Worm (Caenorhabditis elegans) whole organism, young adult: ENCODE measurements around the gene F41F3.9.

ENCODE experiments used
- B0035.1 ChIP-seq: sonication (generic microtip); optimal IDR thresholded peaks from 2 replicates; lab custom pipeline; 2016; ENCODE audit warnings: missing genetic modification characterization, mild to moderate bottlenecking, missing compliant biosample characterization, missing genotype, missing genetic modification reagents
- F37B4.10 ChIP-seq: fragments of 200-800 bp; sonication (Bioruptor generic); IDR thresholded peaks from 2 replicates; pipeline ENCODE4 v1.3.6; 2022; ENCODE audit warnings: missing genetic modification characterization, missing compliant biosample characterization
- F52B5.7 ChIP-seq: sonication (generic microtip); optimal IDR thresholded peaks from 2 replicates; lab custom pipeline; 2016; ENCODE audit warnings: mild to moderate bottlenecking, missing genetic modification characterization, missing compliant biosample characterization
- F55B11.4 ChIP-seq: sonication (generic microtip); optimal IDR thresholded peaks from 2 replicates; lab custom pipeline; 2016; ENCODE audit warnings: missing compliant biosample characterization, missing genetic modification characterization, borderline replicate concordance; ENCODE audit not compliant: insufficient read depth
- K11D2.4 ChIP-seq: fragments of 200-800 bp; sonication (Bioruptor generic); IDR thresholded peaks from 2 replicates; pipeline ENCODE4 v1.3.6; 2022; ENCODE audit warnings: missing genetic modification reagents, missing genetic modification characterization, missing compliant biosample characterization
- T26A5.8 ChIP-seq: sonication (generic microtip); optimal IDR thresholded peaks from 2 replicates; lab custom pipeline; 2016; ENCODE audit warnings: missing genetic modification characterization, missing compliant biosample characterization
- Y56A3A.18 ChIP-seq: fragments of 200-800 bp; sonication (Bioruptor generic); IDR thresholded peaks from 2 replicates; pipeline ENCODE4 v1.3.6; 2022; ENCODE audit warnings: missing genetic modification reagents, missing genetic modification characterization, missing compliant biosample characterization
- ama-1 ChIP-seq, 3 experiments: fragments of 150-350 bp in 1 of 3; sonication (generic microtip) in 2 of 3; optimal IDR thresholded peaks; 2 replicates each; lab custom pipeline; 2014 to 2018; ENCODE audit warnings: missing biosample characterization in 2 of 3, missing genetic modification characterization in 2 of 3, missing genetic modification reagents in 2 of 3
- bed-2 ChIP-seq: fragments of 200-800 bp; sonication (Bioruptor generic); IDR thresholded peaks from 2 replicates; pipeline ENCODE4 v1.3.6; 2022; ENCODE audit warnings: missing genetic modification reagents, missing genetic modification characterization, missing compliant biosample characterization
- ceh-91 ChIP-seq: fragments of 200-800 bp; sonication (Bioruptor generic); IDR thresholded peaks from 2 replicates; pipeline ENCODE4 v1.3.6; 2022; ENCODE audit warnings: missing genetic modification reagents, missing genetic modification characterization, missing compliant biosample characterization
- chd-7 ChIP-seq: sonication (generic microtip); optimal IDR thresholded peaks from 2 replicates; lab custom pipeline; 2016; ENCODE audit warnings: mild to moderate bottlenecking, missing genetic modification characterization, moderate library complexity, missing compliant biosample characterization
- dox-1 ChIP-seq: fragments of 200-800 bp; sonication (Bioruptor generic); IDR thresholded peaks from 2 replicates; pipeline ENCODE4 v1.3.6; 2022; ENCODE audit warnings: missing genetic modification reagents, missing genetic modification characterization, missing compliant biosample characterization
- dpl-1 ChIP-seq: fragments of 150-350 bp; optimal IDR thresholded peaks from 2 replicates; lab custom pipeline; 2014; ENCODE audit warnings: missing biosample characterization, missing genetic modification reagents, missing genetic modification characterization
- egl-18 ChIP-seq: fragments of 200-800 bp; sonication (Bioruptor generic); IDR thresholded peaks from 2 replicates; pipeline ENCODE4 v1.3.6; 2022; ENCODE audit warnings: missing genetic modification reagents, missing genetic modification characterization, missing compliant biosample characterization
- egrh-3 ChIP-seq: fragments of 200-800 bp; sonication (Bioruptor generic); IDR thresholded peaks from 2 replicates; pipeline ENCODE4 v1.3.6; 2022; ENCODE audit warnings: missing genetic modification reagents, missing genetic modification characterization, missing compliant biosample characterization
- ets-4 ChIP-seq: fragments of 200-800 bp; sonication (Bioruptor generic); optimal IDR thresholded peaks from 2 replicates; lab custom pipeline; 2018; ENCODE audit warnings: mild to moderate bottlenecking, missing genetic modification characterization, missing compliant biosample characterization
- him-1 ChIP-seq: sonication (generic microtip); optimal IDR thresholded peaks from 2 replicates; lab custom pipeline; 2016; ENCODE audit warnings: missing genotype, missing genetic modification reagents, missing genetic modification characterization, missing compliant biosample characterization
- hlh-26 ChIP-seq: fragments of 200-800 bp; sonication (Bioruptor generic); conservative IDR thresholded peaks from 2 replicates; pipeline ENCODE4 v1.3.6; 2022; ENCODE audit warnings: missing genetic modification reagents, missing genetic modification characterization, missing compliant biosample characterization
- let-607 ChIP-seq, 2 experiments: fragments of 200-800 bp in 1 of 2; sonication (Bioruptor generic) in 1 of 2; sonication (generic microtip) in 1 of 2; optimal IDR thresholded peaks; 2 replicates each; lab custom pipeline; 2016 to 2018; ENCODE audit warnings: mild to moderate bottlenecking in 2 of 2, missing compliant biosample characterization in 2 of 2, missing genetic modification characterization in 2 of 2, moderate library complexity in 2 of 2, missing genotype in 1 of 2
- lin-40 ChIP-seq: sonication (generic microtip); optimal IDR thresholded peaks from 2 replicates; lab custom pipeline; 2016; ENCODE audit warnings: missing genetic modification characterization, mild to moderate bottlenecking, missing compliant biosample characterization, missing genotype, missing genetic modification reagents
- madf-8 ChIP-seq: fragments of 200-800 bp; sonication (Bioruptor generic); conservative IDR thresholded peaks from 2 replicates; pipeline ENCODE4 v1.3.6; 2022; ENCODE audit warnings: missing genetic modification reagents, missing genetic modification characterization, missing compliant biosample characterization
- mcd-1 ChIP-seq: fragments of 200-800 bp; sonication (Bioruptor generic); IDR thresholded peaks from 2 replicates; pipeline ENCODE4 v1.3.6; 2022; ENCODE audit warnings: missing genetic modification reagents, missing genetic modification characterization, missing compliant biosample characterization
- mxl-1 ChIP-seq: sonication (generic microtip); optimal IDR thresholded peaks from 2 replicates; lab custom pipeline; 2016; ENCODE audit warnings: missing genetic modification characterization, missing compliant biosample characterization
- nfya-1 ChIP-seq: sonication (generic microtip); optimal IDR thresholded peaks from 2 replicates; lab custom pipeline; 2017; ENCODE audit warnings: antibody characterized with exemption, missing compliant biosample characterization, missing genetic modification characterization, borderline replicate concordance; ENCODE audit not compliant: insufficient read depth
- nhr-120 ChIP-seq: fragments of 200-800 bp; sonication (Bioruptor generic); IDR thresholded peaks from 2 replicates; pipeline ENCODE4 v1.3.6; 2022; ENCODE audit warnings: missing genetic modification characterization, missing compliant biosample characterization
- nhr-179 ChIP-seq: sonication (generic microtip); optimal IDR thresholded peaks from 2 replicates; lab custom pipeline; 2016; ENCODE audit warnings: mild to moderate bottlenecking, missing genetic modification characterization, missing compliant biosample characterization
- nhr-27 ChIP-seq: fragments of 200-800 bp; sonication (Bioruptor generic); optimal IDR thresholded peaks from 2 replicates; lab custom pipeline; 2018; ENCODE audit warnings: mild to moderate bottlenecking, missing genetic modification characterization, moderate library complexity, missing compliant biosample characterization
- nhr-80 ChIP-seq: sonication (generic microtip); optimal IDR thresholded peaks from 2 replicates; lab custom pipeline; 2016; ENCODE audit warnings: missing genetic modification characterization, missing compliant biosample characterization
- pha-4 ChIP-seq: fragments of 150-350 bp; sonication (generic microtip); optimal IDR thresholded peaks from 2 replicates; lab custom pipeline; 2014; ENCODE audit warnings: missing biosample characterization, missing genetic modification reagents, missing genetic modification characterization
- rcor-1 ChIP-seq: fragments of 200-800 bp; sonication (Bioruptor generic); IDR thresholded peaks from 2 replicates; pipeline ENCODE4 v1.3.6; 2022; ENCODE audit warnings: missing genetic modification reagents, missing genetic modification characterization, missing compliant biosample characterization
- repo-1 ChIP-seq: sonication (generic microtip); optimal IDR thresholded peaks from 2 replicates; lab custom pipeline; 2017; ENCODE audit warnings: mild to moderate bottlenecking, missing genetic modification characterization, missing compliant biosample characterization
- sea-2 ChIP-seq: fragments of 200-800 bp; sonication (Bioruptor generic); IDR thresholded peaks from 2 replicates; pipeline ENCODE4 v1.3.6; 2022; ENCODE audit warnings: missing genetic modification characterization, missing compliant biosample characterization
- somi-1 ChIP-seq: fragments of 200-800 bp; sonication (Bioruptor generic); optimal IDR thresholded peaks from 2 replicates; lab custom pipeline; 2018; ENCODE audit warnings: mild to moderate bottlenecking, missing genetic modification characterization, missing compliant biosample characterization
- zfh-2 ChIP-seq: fragments of 200-800 bp; sonication (Bioruptor generic); conservative IDR thresholded peaks from 2 replicates; pipeline ENCODE4 v1.3.6; 2022; ENCODE audit warnings: missing genetic modification reagents, missing genetic modification characterization, missing compliant biosample characterization
- ztf-26 ChIP-seq: sonication (generic microtip); optimal IDR thresholded peaks from 2 replicates; lab custom pipeline; 2017; ENCODE audit warnings: missing genetic modification characterization, missing compliant biosample characterization

Gene F41F3.9

DNA sequence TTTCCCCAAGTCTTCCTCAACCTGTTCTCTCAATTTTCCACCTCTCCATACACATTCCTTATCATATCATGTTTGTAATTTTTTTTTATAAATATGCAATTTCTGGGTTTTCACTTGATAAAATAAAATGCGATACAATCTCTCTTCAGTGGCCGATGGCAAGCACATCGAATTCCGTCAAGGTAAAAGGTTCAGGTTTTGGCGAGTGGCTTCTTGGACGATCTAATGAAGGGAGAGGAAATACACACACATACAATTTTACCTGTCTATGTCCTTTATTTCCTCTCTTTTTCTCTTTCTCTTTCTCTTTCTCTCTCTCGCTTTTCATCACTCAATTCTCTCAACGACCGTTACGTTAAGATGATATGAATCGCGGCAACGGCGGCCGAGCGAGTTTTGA, 3.8 kb upstream of the F41F3.9 start:
- TF ChIP-seq let-607 (tag; optimal IDR thresholded peaks at IDR 0.05; lab: Kevin White, UChicago) (no peak), ceh-91 (GFP tag; lab: Robert Waterston, UW) (no peak), repo-1 (tag; lab: Kevin White, UChicago) (no peak), dpl-1 (no peak), somi-1 (GFP tag; lab: Kevin White, UChicago) (no peak), K11D2.4 (GFP tag; lab: Robert Waterston, UW) (no peak), nhr-80 (tag; lab: Kevin White, UChicago) (peak; percentile 17), Y56A3A.18 (GFP tag; lab: Robert Waterston, UW) (no peak), nhr-120 (GFP tag; lab: Robert Waterston, UW) (no peak), hlh-26 (GFP tag; lab: Robert Waterston, UW) (no peak), him-1 (tag; lab: Kevin White, UChicago) (no peak), ztf-26 (tag; lab: Kevin White, UChicago) (peak; percentile 16), nhr-27 (tag; lab: Kevin White, UChicago) (no peak)

- TF ChIP-seq ets-4 (GFP tag; lab: Kevin White, UChicago) = no peak
- peak; percentile 94 for TF ChIP-seq zfh-2 (GFP tag; lab: Robert Waterston, UW)
- TF ChIP-seq mcd-1 (GFP tag; lab: Robert Waterston, UW) = no peak
- TF ChIP-seq nfya-1 = no peak
- no peak for TF ChIP-seq F37B4.10 (GFP tag; lab: Robert Waterston, UW)
- no peak for TF ChIP-seq pha-4 (tag; lab: Kevin White, UChicago)
- TF ChIP-seq ztf-26 (tag; lab: Kevin White, UChicago) = peak; percentile 31
- no peak for TF ChIP-seq T26A5.8 (tag; lab: Kevin White, UChicago)
- TF ChIP-seq egrh-3 (GFP tag; lab: Robert Waterston, UW) = peak; percentile 94
- TF ChIP-seq dox-1 (GFP tag; lab: Robert Waterston, UW) = 0 out of 2 replicates have a peak, but pooled peaks have one; percentile 41
- TF ChIP-seq bed-2 (GFP tag; lab: Robert Waterston, UW) = no peak
- no peak for TF ChIP-seq B0035.1 (tag; lab: Kevin White, UChicago)
- TF ChIP-seq lin-40 (tag; lab: Kevin White, UChicago) = peak; percentile 12
- TF ChIP-seq, all 124 proteins: peak for 5
Measured at ce11 chrV:4653093-4653492, 2.2 kb upstream of the F41F3.9 start.

- TF ChIP-seq rcor-1 (GFP tag; lab: Robert Waterston, UW) = no peak
- TF ChIP-seq F52B5.7 (tag; lab: Kevin White, UChicago) = no peak
- TF ChIP-seq nhr-80 (tag; lab: Kevin White, UChicago) = no peak
- TF ChIP-seq bed-2 (GFP tag; lab: Robert Waterston, UW) = no peak
- TF ChIP-seq madf-8 (GFP tag; lab: Robert Waterston, UW) = no peak
- no peak for TF ChIP-seq nhr-179 (tag; lab: Kevin White, UChicago)
- no peak for TF ChIP-seq F55B11.4 (tag; lab: Kevin White, UChicago)
- TF ChIP-seq sea-2 = no peak
- no peak for TF ChIP-seq ama-1 (optimal IDR thresholded peaks at IDR 0.05; lab: Kevin White, UChicago)
- no peak for TF ChIP-seq ama-1 (GFP tag; optimal IDR thresholded peaks at IDR 0.05; lab: Kevin White, UChicago)
- no peak for TF ChIP-seq chd-7 (tag; lab: Kevin White, UChicago)
- no peak for TF ChIP-seq pha-4 (tag; lab: Kevin White, UChicago)
- TF ChIP-seq mxl-1 = no peak
- TF ChIP-seq egl-18 = no peak
- TF ChIP-seq, all 124 proteins: peak for 0
Measured at ce11 chrV:4653871-4654605, 1.2 kb upstream of the F41F3.9 start, which contains the start of the genes col-139 and F41F3.1. Gene col-139, minus strand, starts transcription at chrV:4653971. Gene F41F3.1, plus strand, starts transcription at chrV:4654555.
